Worm (Caenorhabditis elegans): ENCODE results near the gene pgp-4.

The pgp-4 gene

ce11 chrX:11337095-11337494 lies 20.5 kb upstream of the pgp-4 start:
- TF ChIP-seq mab-5 (tag; optimal IDR thresholded peaks at IDR 0.05) = no peak
- TF ChIP-seq elt-3 (tag; optimal IDR thresholded peaks at IDR 0.05) = no peak
- TF ChIP-seq sptf-1 (tag; optimal IDR thresholded peaks at IDR 0.05) = no peak
- no peak for TF ChIP-seq nhr-2 (tag; optimal IDR thresholded peaks at IDR 0.05)

- no peak for TF ChIP-seq drap-1 (GFP tag; optimal IDR thresholded peaks at IDR 0.05)
- no peak for TF ChIP-seq lsy-2 (tag; optimal IDR thresholded peaks at IDR 0.05)
- no peak for TF ChIP-seq pha-4 (tag; optimal IDR thresholded peaks at IDR 0.05)
- TF ChIP-seq lin-32 (GFP tag; optimal IDR thresholded peaks at IDR 0.05) = no peak
- no peak for TF ChIP-seq mep-1 (tag; optimal IDR thresholded peaks at IDR 0.05)
- no peak for TF ChIP-seq sptf-1 (tag; optimal IDR thresholded peaks at IDR 0.05)
- TF ChIP-seq unc-39 (tag; optimal IDR thresholded peaks at IDR 0.05) = no peak
Observed at ce11 chrX:11337783-11338182, 19.8 kb upstream of the pgp-4 start, which contains the start of gene gcy-9. Gene gcy-9 (minus strand): TSS chrX:11337883.

- TF ChIP-seq sem-2 (GFP tag; optimal IDR thresholded peaks at IDR 0.05) (no peak), elt-3 (tag; optimal IDR thresholded peaks at IDR 0.05) (no peak), nhr-237 (tag; optimal IDR thresholded peaks at IDR 0.05) (no peak), tbx-8 (GFP tag; optimal IDR thresholded peaks at IDR 0.05) (no peak), lin-32 (GFP tag; optimal IDR thresholded peaks at IDR 0.05) (no peak), hlh-1 (tag; optimal IDR thresholded peaks at IDR 0.05) (no peak), snpc-4 (tag; optimal IDR thresholded peaks at IDR 0.05) (no peak), nhr-12 (tag; optimal IDR thresholded peaks at IDR 0.05) (peak; percentile 15), lin-13 (tag; optimal IDR thresholded peaks at IDR 0.05) (peak; percentile 24), zip-8 (tag; optimal IDR thresholded peaks at IDR 0.05) (no peak), unc-120 (tag; optimal IDR thresholded peaks at IDR 0.05; ENCODE audit: poor library complexity, severe bottlenecking) (no peak), nhr-76 (tag; optimal IDR thresholded peaks at IDR 0.05) (no peak), bed-3 (GFP tag; optimal IDR thresholded peaks at IDR 0.05) (no peak), ceh-39 (tag; optimal IDR thresholded peaks at IDR 0.05) (no peak), elt-1 (tag; optimal IDR thresholded peaks at IDR 0.05; ENCODE audit: borderline replicate concordance, insufficient read depth) (peak; percentile 71), unc-62 (GFP tag; optimal IDR thresholded peaks at IDR 0.05) (no peak), ztf-11 (tag; optimal IDR thresholded peaks at IDR 0.05) (no peak), ham-2 (GFP tag; optimal IDR thresholded peaks at IDR 0.05) (peak; percentile 23), sptf-1 (tag; optimal IDR thresholded peaks at IDR 0.05) (peak; percentile 27), nhr-2 (tag; optimal IDR thresholded peaks at IDR 0.05) (peak; percentile 52), lsy-2 (tag; optimal IDR thresholded peaks at IDR 0.05) (no peak), unc-39 (tag; optimal IDR thresholded peaks at IDR 0.05) (no peak), pha-4 (tag; optimal IDR thresholded peaks at IDR 0.05) (no peak), ceh-43 (GFP tag; optimal IDR thresholded peaks at IDR 0.05) (no peak), cnd-1 (tag; optimal IDR thresholded peaks at IDR 0.05) (no peak), nhr-28 (tag; optimal IDR thresholded peaks at IDR 0.05) (no peak), flh-1 (GFP tag; optimal IDR thresholded peaks at IDR 0.05) (no peak), mep-1 (tag; optimal IDR thresholded peaks at IDR 0.05) (peak; percentile 21), drap-1 (GFP tag; optimal IDR thresholded peaks at IDR 0.05) (no peak), blmp-1 (tag; optimal IDR thresholded peaks at IDR 0.05) (no peak), M03D4.4 (tag; optimal IDR thresholded peaks at IDR 0.05) (peak; percentile 27), mls-2 (tag; optimal IDR thresholded peaks at IDR 0.05) (peak; percentile 15), ces-1 (GFP tag; optimal IDR thresholded peaks at IDR 0.05) (no peak), mab-5 (tag; optimal IDR thresholded peaks at IDR 0.05) (no peak), ceh-83 (GFP tag; optimal IDR thresholded peaks at IDR 0.05) (no peak)
Observed at ce11 chrX:11339375-11339924, 18.2 kb upstream of the pgp-4 start, which contains the start of gene aco-1. Gene aco-1 (plus strand): TSS chrX:11339874.

ce11 chrX:11340478-11340877 lies 17.1 kb upstream of the pgp-4 start:
- no peak for TF ChIP-seq flh-1 (GFP tag; optimal IDR thresholded peaks at IDR 0.05)
- TF ChIP-seq pha-4 (tag; optimal IDR thresholded peaks at IDR 0.05) = no peak
- no peak for TF ChIP-seq nhr-2 (tag; optimal IDR thresholded peaks at IDR 0.05)
- TF ChIP-seq nhr-28 (tag; optimal IDR thresholded peaks at IDR 0.05) = no peak
- no peak for TF ChIP-seq ztf-11 (tag; optimal IDR thresholded peaks at IDR 0.05)
- TF ChIP-seq mls-2 (tag; optimal IDR thresholded peaks at IDR 0.05) = no peak
- no peak for TF ChIP-seq hlh-1 (tag; optimal IDR thresholded peaks at IDR 0.05)
- no peak for TF ChIP-seq blmp-1 (tag; optimal IDR thresholded peaks at IDR 0.05)
- no peak for TF ChIP-seq mep-1 (tag; optimal IDR thresholded peaks at IDR 0.05)
- TF ChIP-seq lin-13 (tag; optimal IDR thresholded peaks at IDR 0.05) = no peak
- no peak for TF ChIP-seq unc-120 (tag; optimal IDR thresholded peaks at IDR 0.05; ENCODE audit: poor library complexity, severe bottlenecking)
- no peak for TF ChIP-seq cnd-1 (tag; optimal IDR thresholded peaks at IDR 0.05)

All from whole organism, mixed stage, embryonic.